Fruit fly (Drosophila melanogaster) whole organism, embryonic: Measurements from ENCODE around the gene CG14071.
A peak's percentile ranks its signal among the peaks of the same experiment; 100 is the strongest.

Experiments used
- BEAF-32 ChIP-seq: fragments of 200-800 bp; sonication (Bioruptor generic); optimal IDR thresholded peaks from 3 replicates; lab custom pipeline; 2017; ENCODE audit warnings: missing biosample characterization, missing genetic modification characterization, mild to moderate bottlenecking, moderate library complexity, missing genetic modification reagents
- C15 ChIP-seq: fragments of 200-800 bp; sonication (Bioruptor generic); IDR thresholded peaks from 3 replicates; pipeline ENCODE4 v1.3.6; 2022; ENCODE audit warnings: missing biosample characterization, missing genetic modification characterization
- CG1024 ChIP-seq: fragments of 200-800 bp; sonication (Bioruptor generic); IDR thresholded peaks from 2 replicates; pipeline ENCODE4 v1.3.6; 2022; ENCODE audit warnings: missing biosample characterization, missing genetic modification characterization
- CG12104 ChIP-seq: fragments of 200-800 bp; sonication (Bioruptor generic); optimal IDR thresholded peaks from 3 replicates; lab custom pipeline; 2016; ENCODE audit warnings: missing biosample characterization, missing genetic modification characterization
- CG1233 ChIP-seq: fragments of 200-800 bp; sonication (Bioruptor generic); optimal IDR thresholded peaks from 4 replicates; lab custom pipeline; 2018; ENCODE audit warnings: missing biosample characterization, mild to moderate bottlenecking, missing genetic modification characterization
- CG13296 ChIP-seq: fragments of 200-800 bp; sonication (Bioruptor generic); optimal IDR thresholded peaks from 3 replicates; lab custom pipeline; 2018; ENCODE audit warnings: missing biosample characterization, mild to moderate bottlenecking, missing genetic modification characterization
- CG13424 ChIP-seq: fragments of 200-800 bp; sonication (Bioruptor generic); optimal IDR thresholded peaks from 2 replicates; lab custom pipeline; 2019; ENCODE audit warnings: missing biosample characterization, mild to moderate bottlenecking, missing genetic modification characterization, moderate library complexity
- CG14667 ChIP-seq: fragments of 200-800 bp; sonication (Bioruptor generic); IDR thresholded peaks from 2 replicates; pipeline ENCODE4 v1.3.6; 2022; ENCODE audit warnings: missing biosample characterization, missing genetic modification characterization
- CG17186 ChIP-seq: fragments of 200-800 bp; sonication (Bioruptor generic); optimal IDR thresholded peaks from 3 replicates; lab custom pipeline; 2017; ENCODE audit warnings: missing biosample characterization, missing genetic modification reagents, missing genetic modification characterization
- CG2875 ChIP-seq: fragments of 200-800 bp; sonication (Bioruptor generic); optimal IDR thresholded peaks from 2 replicates; lab custom pipeline; 2017; ENCODE audit warnings: missing biosample characterization, mild to moderate bottlenecking, missing genetic modification characterization, missing genetic modification reagents
- CG30020 ChIP-seq: fragments of 200-800 bp; optimal IDR thresholded peaks from 2 replicates; lab custom pipeline; 2019; ENCODE audit warnings: missing biosample characterization, mild to moderate bottlenecking, missing genetic modification characterization, moderate library complexity
- CG31224 ChIP-seq: fragments of 200-800 bp; sonication (Bioruptor generic); IDR thresholded peaks from 2 replicates; pipeline ENCODE4 v1.3.6; 2022; ENCODE audit warnings: missing biosample characterization, missing genetic modification characterization
- CG34224 ChIP-seq: fragments of 200-800 bp; sonication (Bioruptor generic); IDR thresholded peaks from 3 replicates; pipeline ENCODE4 v1.3.6; 2022; ENCODE audit warnings: missing biosample characterization, missing genetic modification characterization; ENCODE audit not compliant: partially characterized antibody
- CG3847 ChIP-seq: fragments of 200-800 bp; sonication (Bioruptor generic); IDR thresholded peaks from 2 replicates; pipeline ENCODE4 v1.3.6; 2022; ENCODE audit warnings: missing biosample characterization, missing genetic modification characterization
- CG4328 ChIP-seq: fragments of 200-800 bp; sonication (Bioruptor generic); optimal IDR thresholded peaks from 3 replicates; lab custom pipeline; 2017; ENCODE audit warnings: missing biosample characterization, missing genetic modification reagents, missing genetic modification characterization
- CG4730 ChIP-seq: fragments of 200-800 bp; sonication (Bioruptor generic); IDR thresholded peaks from 2 replicates; pipeline ENCODE4 v1.3.6; 2022; ENCODE audit warnings: missing biosample characterization, missing genetic modification characterization
- CG7372 ChIP-seq: fragments of 200-800 bp; sonication (Bioruptor generic); IDR thresholded peaks from 2 replicates; pipeline ENCODE4 v1.3.6; 2022; ENCODE audit warnings: missing biosample characterization, missing genetic modification characterization
- CG9609 ChIP-seq: fragments of 200-800 bp; sonication (Bioruptor generic); optimal IDR thresholded peaks from 3 replicates; lab custom pipeline; 2016; ENCODE audit warnings: missing biosample characterization, missing genetic modification characterization
- CG9727 ChIP-seq: fragments of 200-800 bp; sonication (Bioruptor generic); optimal IDR thresholded peaks from 3 replicates; lab custom pipeline; 2017; ENCODE audit warnings: missing biosample characterization, mild to moderate bottlenecking, missing genetic modification characterization
- CTCF ChIP-seq: fragments of 200-800 bp; sonication (Bioruptor generic); optimal IDR thresholded peaks from 2 replicates; lab custom pipeline; 2017; ENCODE audit warnings: missing biosample characterization, mild to moderate bottlenecking, missing genetic modification characterization, moderate library complexity
- D ChIP-seq, 2 experiments: fragments of 200-800 bp in 1 of 2; fragments of >200 bp in 1 of 2; sonication (Bioruptor generic) in 1 of 2; optimal IDR thresholded peaks; 2 replicates in 1 of 2; 3 replicates in 1 of 2; lab custom pipeline; 2017; ENCODE audit warnings: mild to moderate bottlenecking in 1 of 2, missing biosample characterization in 1 of 2, missing genetic modification characterization in 1 of 2, missing genetic modification reagents in 1 of 2
- Ets97D ChIP-seq: fragments of 200-800 bp; sonication (Bioruptor generic); optimal IDR thresholded peaks from 3 replicates; lab custom pipeline; 2016; ENCODE audit warnings: missing biosample characterization, missing genetic modification characterization
- Gug ChIP-seq: fragments of 200-800 bp; sonication (Bioruptor generic); IDR thresholded peaks from 4 replicates; pipeline ENCODE4 v1.3.6; 2022; ENCODE audit warnings: missing biosample characterization, missing genetic modification characterization
- NC2α ChIP-seq: fragments of 200-800 bp; sonication (Bioruptor generic); optimal IDR thresholded peaks from 2 replicates; lab custom pipeline; 2016; ENCODE audit warnings: missing biosample characterization, missing genetic modification characterization
- Oaz ChIP-seq: fragments of 200-800 bp; sonication (Bioruptor generic); IDR thresholded peaks from 2 replicates; pipeline ENCODE4 v1.3.6; 2022; ENCODE audit warnings: missing biosample characterization, missing genetic modification characterization
- Pdp1 ChIP-seq, 2 experiments: fragments of 200-800 bp; sonication (Bioruptor generic); optimal IDR thresholded peaks; 3 replicates each; lab custom pipeline; 2016; ENCODE audit warnings: missing biosample characterization in 2 of 2, missing genetic modification characterization in 2 of 2, mild to moderate bottlenecking in 1 of 2, moderate library complexity in 1 of 2
- Rfx ChIP-seq: fragments of 200-800 bp; sonication (Bioruptor generic); IDR thresholded peaks from 2 replicates; pipeline ENCODE4 v1.3.6; 2022; ENCODE audit warnings: missing biosample characterization, missing genetic modification characterization
- Spps ChIP-seq: fragments of 200-800 bp; sonication (Bioruptor generic); optimal IDR thresholded peaks from 2 replicates; lab custom pipeline; 2018; ENCODE audit warnings: missing biosample characterization, mild to moderate bottlenecking, missing genetic modification characterization
- Xrp1 ChIP-seq: fragments of 200-800 bp; sonication (Bioruptor generic); IDR thresholded peaks from 2 replicates; pipeline ENCODE4 v1.3.6; 2022; ENCODE audit warnings: missing biosample characterization, missing genetic modification characterization
- abd-A ChIP-seq: fragments of 200-800 bp; sonication (Bioruptor generic); optimal IDR thresholded peaks from 3 replicates; lab custom pipeline; 2019; ENCODE audit warnings: missing biosample characterization, mild to moderate bottlenecking, missing genetic modification characterization, moderate library complexity
- cg ChIP-seq: fragments of 200-800 bp; sonication (Bioruptor generic); optimal IDR thresholded peaks from 3 replicates; lab custom pipeline; 2019; ENCODE audit warnings: missing biosample characterization, mild to moderate bottlenecking, missing genetic modification characterization, moderate library complexity
- crol ChIP-seq: fragments of 200-800 bp; sonication (Bioruptor generic); IDR thresholded peaks from 2 replicates; pipeline ENCODE4 v1.3.6; 2022; ENCODE audit warnings: missing biosample characterization, missing genetic modification characterization
- dati ChIP-seq: fragments of 200-800 bp; sonication (Bioruptor generic); IDR thresholded peaks from 2 replicates; pipeline ENCODE4 v1.3.6; 2022; ENCODE audit warnings: missing biosample characterization, missing genetic modification characterization
- dpn ChIP-seq, 2 experiments: fragments of 200-800 bp; sonication (Bioruptor generic); optimal IDR thresholded peaks; 3 replicates each; lab custom pipeline; 2016; ENCODE audit warnings: missing biosample characterization in 2 of 2, missing genetic modification characterization in 2 of 2
- ems ChIP-seq: fragments of 200-800 bp; sonication (Bioruptor generic); optimal IDR thresholded peaks from 3 replicates; lab custom pipeline; 2016; ENCODE audit warnings: missing biosample characterization, missing genetic modification characterization
- fd64A ChIP-seq: fragments of 200-800 bp; sonication (Bioruptor generic); optimal IDR thresholded peaks from 3 replicates; lab custom pipeline; 2018; ENCODE audit warnings: missing biosample characterization, mild to moderate bottlenecking, missing genetic modification characterization
- gem ChIP-seq: fragments of 200-800 bp; sonication (Bioruptor generic); optimal IDR thresholded peaks from 2 replicates; lab custom pipeline; 2019; ENCODE audit warnings: missing biosample characterization, mild to moderate bottlenecking, missing genetic modification characterization, moderate library complexity
- inv ChIP-seq: fragments of 200-800 bp; sonication (Bioruptor generic); IDR thresholded peaks from 2 replicates; pipeline ENCODE4 v1.3.6; 2022; ENCODE audit warnings: missing biosample characterization, missing genetic modification characterization; ENCODE audit not compliant: partially characterized antibody
- jing ChIP-seq: fragments of 200-800 bp; sonication (Bioruptor generic); optimal IDR thresholded peaks from 2 replicates; lab custom pipeline; 2018; ENCODE audit warnings: missing biosample characterization, mild to moderate bottlenecking, missing genetic modification characterization
- lmd ChIP-seq: fragments of 200-800 bp; sonication (Bioruptor generic); IDR thresholded peaks from 2 replicates; pipeline ENCODE4 v1.3.6; 2022; ENCODE audit warnings: missing biosample characterization, missing genetic modification characterization
- mam ChIP-seq: fragments of 200-800 bp; sonication (Bioruptor generic); optimal IDR thresholded peaks from 3 replicates; lab custom pipeline; 2016; ENCODE audit warnings: missing biosample characterization, missing genetic modification characterization
- oc ChIP-seq: fragments of 200-800 bp; sonication (Bioruptor generic); optimal IDR thresholded peaks from 2 replicates; lab custom pipeline; 2018; ENCODE audit warnings: missing biosample characterization, mild to moderate bottlenecking, missing genetic modification characterization, moderate library complexity
- odd ChIP-seq: fragments of 200-800 bp; sonication (Bioruptor generic); optimal IDR thresholded peaks from 2 replicates; lab custom pipeline; 2017; ENCODE audit warnings: missing biosample characterization, mild to moderate bottlenecking, missing genetic modification characterization
- p53 ChIP-seq: fragments of 200-800 bp; sonication (Bioruptor generic); optimal IDR thresholded peaks from 2 replicates; lab custom pipeline; 2016; ENCODE audit warnings: missing biosample characterization, missing genetic modification characterization
- sens ChIP-seq: fragments of 200-800 bp; sonication (Bioruptor generic); peaks from one replicate; lab custom pipeline; 2016; ENCODE audit warnings: missing biosample characterization, missing genetic modification characterization
- zen2 ChIP-seq: fragments of 200-800 bp; sonication (Bioruptor generic); IDR thresholded peaks from 3 replicates; pipeline ENCODE4 v1.3.6; 2022; ENCODE audit warnings: missing biosample characterization, missing genetic modification characterization; ENCODE audit not compliant: partially characterized antibody

The CG14071 gene

dm6 chr2L:10849511-10850191 is 39.1 kb downstream of the CG14071 start, which contains the start of gene SmydA-3 (continued):
- TF ChIP-seq ems (GFP tag; lab: Kevin White, UChicago): no peak
- no peak for TF ChIP-seq CG1024 (GFP tag; lab: Robert Waterston, UW)
- TF ChIP-seq jing (GFP tag; lab: Kevin White, UChicago): no peak
- no peak for TF ChIP-seq CG4730 (GFP tag; lab: Robert Waterston, UW)
- TF ChIP-seq fd64A (GFP tag; lab: Kevin White, UChicago): no peak

- no peak for TF ChIP-seq cg (GFP tag; lab: Kevin White, UChicago)
- no peak for TF ChIP-seq CG13424 (tag; lab: Kevin White, UChicago)
- no peak for TF ChIP-seq CG7372
- TF ChIP-seq CTCF (GFP tag; lab: Kevin White, UChicago): no peak
- no peak for TF ChIP-seq inv (GFP tag; lab: Robert Waterston, UW)
- no peak for TF ChIP-seq Xrp1 (GFP tag; lab: Robert Waterston, UW)
- TF ChIP-seq CG34224 (GFP tag; lab: Robert Waterston, UW): no peak
- TF ChIP-seq Gug (GFP tag; lab: Robert Waterston, UW): no peak
- TF ChIP-seq CG9727 (GFP tag; lab: Kevin White, UChicago): no peak
- no peak for TF ChIP-seq CG4328 (GFP tag; lab: Kevin White, UChicago)
Measured at dm6 chr2L:10846944-10847343, 41.8 kb downstream of the CG14071 start, which contains the start of gene Porin2. Gene Porin2, minus strand, starts transcription at chr2L:10847044.

- TF ChIP-seq Pdp1 (GFP tag; optimal IDR thresholded peaks at IDR 0.05; lab: Kevin White, UChicago): no peak
- TF ChIP-seq CG31224: no peak
- TF ChIP-seq CG3847 (GFP tag; lab: Robert Waterston, UW): no peak
- TF ChIP-seq CG13296 (GFP tag; lab: Kevin White, UChicago): no peak
- TF ChIP-seq gem: no peak
- TF ChIP-seq lmd (GFP tag; lab: Robert Waterston, UW): no peak
Measured at dm6 chr2L:10845564-10845963, 43.2 kb downstream of the CG14071 start, which contains the start of the genes CG17139 and CG17140. Gene CG17139, minus strand, starts transcription at chr2L:10845664. Gene CG17140, minus strand, starts transcription at chr2L:10845664.

dm6 chr2L:10842326-10842725 is 46.4 kb downstream of the CG14071 start, which contains the start of gene CG6700:
Gene CG6700, minus strand, starts transcription at chr2L:10842597.
- TF ChIP-seq CG2875 (GFP tag; lab: Kevin White, UChicago) (no peak), oc (tag; lab: Kevin White, UChicago) (no peak), CG17186 (GFP tag; lab: Kevin White, UChicago) (no peak), NC2α (no peak), dpn (GFP tag; optimal IDR thresholded peaks at IDR 0.05; lab: Kevin White, UChicago) (no peak), CG30020 (peak; percentile 67), Oaz (GFP tag; lab: Robert Waterston, UW) (no peak), odd (GFP tag; lab: Kevin White, UChicago) (no peak), D (optimal IDR thresholded peaks at IDR 0.05; lab: Kevin White, UChicago) (peak; percentile 41), D (GFP tag; optimal IDR thresholded peaks at IDR 0.05; lab: Kevin White, UChicago) (no peak), C15 (GFP tag; lab: Robert Waterston, UW) (no peak), CG14667 (no peak), cg (GFP tag; lab: Kevin White, UChicago) (peak; percentile 88), dati (GFP tag; lab: Robert Waterston, UW) (no peak), abd-A (no peak), CG12104 (no peak), CG9609 (GFP tag; lab: Kevin White, UChicago) (no peak), BEAF-32 (GFP tag; lab: Kevin White, UChicago) (peak; percentile 45), crol (GFP tag; lab: Robert Waterston, UW) (no peak), mam (GFP tag; lab: Kevin White, UChicago) (no peak), Rfx (GFP tag; lab: Robert Waterston, UW) (no peak), Spps (tag; lab: Kevin White, UChicago) (no peak), CG1233 (GFP tag; lab: Kevin White, UChicago) (no peak), sens (GFP tag; lab: Kevin White, UChicago) (no peak), Ets97D (GFP tag; lab: Kevin White, UChicago) (peak; percentile 17), p53 (GFP tag; lab: Kevin White, UChicago) (no peak), zen2 (GFP tag; lab: Robert Waterston, UW) (no peak)
